Worm (Caenorhabditis elegans): ENCODE results near the gene C24A3.1.

DNA sequence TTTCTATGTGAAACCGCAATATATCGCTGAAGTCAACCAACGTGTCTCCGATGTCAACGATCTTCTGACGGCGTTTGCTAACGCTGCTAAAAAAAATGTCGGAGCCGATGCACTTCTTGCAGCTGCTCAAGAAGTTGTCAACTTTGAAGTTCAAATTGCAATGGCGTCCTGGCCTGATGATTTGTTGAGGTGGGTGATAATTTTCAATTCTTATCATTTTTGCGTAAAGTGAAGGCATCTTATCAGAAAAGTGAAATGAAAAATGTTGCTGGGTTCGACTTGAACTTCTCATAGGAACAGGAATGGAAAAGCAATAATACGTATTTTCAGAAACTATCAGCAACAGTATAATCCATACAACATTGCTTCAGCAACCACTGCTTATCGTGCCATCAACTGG lies 37.4 kb downstream of the C24A3.1 start:
- TF ChIP-seq nhr-237 (tag; optimal IDR thresholded peaks at IDR 0.05) (no peak), lin-13 (tag; optimal IDR thresholded peaks at IDR 0.05) (no peak)

Measured in whole organism, mixed stage, embryonic.